Fruit fly (Drosophila melanogaster) whole organism: Measurements from ENCODE around the gene CG10947.

Experiments used
- psq ChIP-seq: fragments of >200 bp; optimal IDR thresholded peaks from 2 replicates; lab custom pipeline; 2017
- usp ChIP-seq: fragments of >200 bp; optimal IDR thresholded peaks from 2 replicates; lab custom pipeline; 2017; ENCODE audit warnings: missing biosample characterization, missing genetic modification characterization, mixed read lengths

DNA sequence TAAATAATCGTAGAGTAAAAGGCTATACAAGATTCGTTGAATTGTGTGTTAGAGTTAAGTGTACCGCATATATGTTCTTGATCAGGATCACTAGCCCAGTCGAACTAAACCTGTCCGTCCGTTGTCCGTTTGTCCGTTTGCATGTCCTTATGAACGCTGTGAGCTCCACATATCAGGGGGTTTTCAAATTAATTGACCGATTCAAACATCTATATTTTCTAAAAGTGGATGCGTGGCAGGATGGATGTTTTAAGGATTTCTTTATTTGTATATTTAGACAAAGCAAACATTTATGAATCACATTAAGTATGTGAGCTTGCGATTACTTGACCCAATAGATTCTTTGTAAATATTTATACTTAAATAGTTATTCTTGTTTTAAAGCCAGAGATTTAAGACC is 20.6 kb upstream of the CG10947 start:
- no peak for TF ChIP-seq psq
- no peak for TF ChIP-seq usp
